Fruit fly (Drosophila melanogaster) S2 (cell line): ENCODE measurements around the gene GABA-B-R3.

Experiments
- CG8478 ChIP-seq: fragments of >200 bp; optimal IDR thresholded peaks from 2 replicates; lab custom pipeline; 2018
- CTCF ChIP-seq, 2 experiments: fragments of >200 bp; optimal IDR thresholded peaks; 2 replicates each; lab custom pipeline; 2018

Gene GABA-B-R3

dm6 chr2L:728062-728461 is 21.7 kb upstream of the GABA-B-R3 start, which contains the start of gene Hsp60B:
Hsp60B (plus strand) TSS chr2L:728362.
- TF ChIP-seq CTCF (optimal IDR thresholded peaks at IDR 0.05; lab: Kevin White, UChicago): no peak
- no peak for TF ChIP-seq CG8478 (lab: Kevin White, UChicago)

dm6 chr2L:732105-732504 is 17.6 kb upstream of the GABA-B-R3 start:
- TF ChIP-seq CTCF (optimal IDR thresholded peaks at IDR 0.05; lab: Kevin White, UChicago) (no peak), CG8478 (lab: Kevin White, UChicago) (no peak)

- TF ChIP-seq CG8478 (lab: Kevin White, UChicago): no peak
These were observed 15.6 kb upstream of the GABA-B-R3 start for dm6 chr2L:734120-734519.

dm6 chr2L:735772-736171 is 14.0 kb upstream of the GABA-B-R3 start:
- TF ChIP-seq CG8478 (lab: Kevin White, UChicago) (no peak), CTCF (optimal IDR thresholded peaks at IDR 0.05; lab: Kevin White, UChicago) (no peak)

dm6 chr2L:740031-740430 is 9.7 kb upstream of the GABA-B-R3 start:
- TF ChIP-seq CTCF (optimal IDR thresholded peaks at IDR 0.05; lab: Kevin White, UChicago) (peak; percentile 96 to 98), CG8478 (lab: Kevin White, UChicago) (no peak)

dm6 chr2L:744295-744694 is 5.5 kb upstream of the GABA-B-R3 start, which contains the start of gene Eaat2:
Eaat2 (minus strand) TSS chr2L:744395.
- no peak for TF ChIP-seq CTCF (optimal IDR thresholded peaks at IDR 0.05; lab: Kevin White, UChicago)
- TF ChIP-seq CG8478 (lab: Kevin White, UChicago): no peak

dm6 chr2L:745785-746184 is 4.0 kb upstream of the GABA-B-R3 start:
- TF ChIP-seq CTCF (optimal IDR thresholded peaks at IDR 0.05; lab: Kevin White, UChicago) (peak in 1 of 2 experiments; percentile 0), CG8478 (lab: Kevin White, UChicago) (no peak)

dm6 chr2L:750299-750698 is 554 bp downstream of the GABA-B-R3 start:
- TF ChIP-seq CG8478 (lab: Kevin White, UChicago) (no peak), CTCF (optimal IDR thresholded peaks at IDR 0.05; lab: Kevin White, UChicago) (no peak)

dm6 chr2L:773247-773646 is 23.5 kb downstream of the GABA-B-R3 start, which contains the start of gene CG12506:
CG12506 (plus strand) TSS chr2L:773547.
- TF ChIP-seq CTCF (optimal IDR thresholded peaks at IDR 0.05; lab: Kevin White, UChicago) (no peak), CG8478 (lab: Kevin White, UChicago) (no peak)

- TF ChIP-seq CG8478 (lab: Kevin White, UChicago) (no peak), CTCF (optimal IDR thresholded peaks at IDR 0.05; lab: Kevin White, UChicago) (no peak)
These were observed 26.5 kb downstream of the GABA-B-R3 start, which contains the start of gene CG13946 for dm6 chr2L:776236-776635. CG13946 (plus strand) TSS chr2L:776536.

- TF ChIP-seq CTCF (optimal IDR thresholded peaks at IDR 0.05; lab: Kevin White, UChicago): no peak
- no peak for TF ChIP-seq CG8478 (lab: Kevin White, UChicago)
These were observed 29.4 kb downstream of the GABA-B-R3 start, which contains the start of gene CG13947 for dm6 chr2L:779123-779584. CG13947 (plus strand) TSS chr2L:779173.

- no peak for TF ChIP-seq CTCF (optimal IDR thresholded peaks at IDR 0.05; lab: Kevin White, UChicago)
- TF ChIP-seq CG8478 (lab: Kevin White, UChicago): no peak
These were observed 30.4 kb downstream of the GABA-B-R3 start, which contains the start of gene Gr21a for dm6 chr2L:780182-780581. Gr21a (plus strand) TSS chr2L:780482.

- TF ChIP-seq CTCF (optimal IDR thresholded peaks at IDR 0.05; lab: Kevin White, UChicago): no peak
- no peak for TF ChIP-seq CG8478 (lab: Kevin White, UChicago)
These were observed 31.1 kb downstream of the GABA-B-R3 start for dm6 chr2L:780851-781250.

- TF ChIP-seq CG8478 (lab: Kevin White, UChicago): no peak
- no peak for TF ChIP-seq CTCF (optimal IDR thresholded peaks at IDR 0.05; lab: Kevin White, UChicago)
These were observed 34.3 kb downstream of the GABA-B-R3 start, which contains the start of gene CG3544 for dm6 chr2L:784036-784435. CG3544 (plus strand) TSS chr2L:784336.

- no peak for TF ChIP-seq CTCF (optimal IDR thresholded peaks at IDR 0.05; lab: Kevin White, UChicago)
- no peak for TF ChIP-seq CG8478 (lab: Kevin White, UChicago)
These were observed 40.2 kb downstream of the GABA-B-R3 start for dm6 chr2L:789966-790365.

dm6 chr2L:790698-791097 is 41.0 kb downstream of the GABA-B-R3 start, which contains the start of gene Pkg21D:
Pkg21D (minus strand) TSS chr2L:790798.
- no peak for TF ChIP-seq CTCF (optimal IDR thresholded peaks at IDR 0.05; lab: Kevin White, UChicago)
- no peak for TF ChIP-seq CG8478 (lab: Kevin White, UChicago)
